Worm (Caenorhabditis elegans): Measurements from ENCODE around the gene sth-1.

sth-1 gene

ce11 chrV:8072047-8072446 is 20.1 kb downstream of the sth-1 start, which contains the start of gene str-144:
TSS of gene str-144 (minus strand) at chrV:8072147.
- TF ChIP-seq lin-15B (tag; optimal IDR thresholded peaks at IDR 0.05) (no peak), jun-1 (tag; optimal IDR thresholded peaks at IDR 0.05) (no peak), daf-12 (tag; optimal IDR thresholded peaks at IDR 0.05) (no peak), ZK546.5 (tag; optimal IDR thresholded peaks at IDR 0.05) (no peak), skn-1 (tag; optimal IDR thresholded peaks at IDR 0.05) (no peak), elt-2 (tag; optimal IDR thresholded peaks at IDR 0.05) (no peak), hmg-11 (tag; optimal IDR thresholded peaks at IDR 0.05) (no peak), tbx-2 (tag; optimal IDR thresholded peaks at IDR 0.05) (no peak), mml-1 (tag; optimal IDR thresholded peaks at IDR 0.05) (no peak), snpc-4 (tag; optimal IDR thresholded peaks at IDR 0.05) (no peak), nhr-43 (tag; optimal IDR thresholded peaks at IDR 0.05; ENCODE audit: poor library complexity, severe bottlenecking) (no peak), ztf-4 (tag; optimal IDR thresholded peaks at IDR 0.05) (no peak), ceh-28 (tag; optimal IDR thresholded peaks at IDR 0.05) (no peak), ztf-11 (tag; optimal IDR thresholded peaks at IDR 0.05) (no peak), zag-1 (tag; optimal IDR thresholded peaks at IDR 0.05) (no peak), nhr-25 (tag; optimal IDR thresholded peaks at IDR 0.05) (no peak)

- TF ChIP-seq nhr-43 (tag; optimal IDR thresholded peaks at IDR 0.05; ENCODE audit: poor library complexity, severe bottlenecking) = peak; percentile 48
- no peak for TF ChIP-seq ama-1 (optimal IDR thresholded peaks at IDR 0.05)
- no peak for TF ChIP-seq unc-62 (GFP tag; optimal IDR thresholded peaks at IDR 0.05)
- TF ChIP-seq fos-1 (tag; optimal IDR thresholded peaks at IDR 0.05) = no peak
- TF ChIP-seq ceh-16 (tag; optimal IDR thresholded peaks at IDR 0.05) = no peak
- TF ChIP-seq fkh-2 (tag; optimal IDR thresholded peaks at IDR 0.05) = no peak
- TF ChIP-seq unc-39 (tag; optimal IDR thresholded peaks at IDR 0.05) = no peak
- no peak for TF ChIP-seq egl-5 (tag; optimal IDR thresholded peaks at IDR 0.05)
- no peak for TF ChIP-seq jun-1 (tag; optimal IDR thresholded peaks at IDR 0.05)
- no peak for TF ChIP-seq nhr-11 (tag; optimal IDR thresholded peaks at IDR 0.05)
- no peak for TF ChIP-seq snpc-4 (tag; optimal IDR thresholded peaks at IDR 0.05)
- TF ChIP-seq nhr-12 (tag; optimal IDR thresholded peaks at IDR 0.05) = no peak
- TF ChIP-seq lin-39 (tag; optimal IDR thresholded peaks at IDR 0.05) = no peak
- TF ChIP-seq skn-1 (tag; optimal IDR thresholded peaks at IDR 0.05) = no peak
- no peak for TF ChIP-seq ceh-9 (tag; optimal IDR thresholded peaks at IDR 0.05)
- TF ChIP-seq nfya-1 (tag; optimal IDR thresholded peaks at IDR 0.05; ENCODE audit: insufficient read depth) = no peak
- no peak for TF ChIP-seq eor-1 (tag; optimal IDR thresholded peaks at IDR 0.05)
- TF ChIP-seq tbx-2 (tag; optimal IDR thresholded peaks at IDR 0.05) = no peak
- no peak for TF ChIP-seq lin-15B (tag; optimal IDR thresholded peaks at IDR 0.05)
- no peak for TF ChIP-seq elt-1 (tag; optimal IDR thresholded peaks at IDR 0.05)
- no peak for TF ChIP-seq ceh-82 (tag; optimal IDR thresholded peaks at IDR 0.05)
- TF ChIP-seq mml-1 (tag; optimal IDR thresholded peaks at IDR 0.05) = no peak
- TF ChIP-seq aly-2 (tag; optimal IDR thresholded peaks at IDR 0.05) = no peak
- TF ChIP-seq ztf-11 (tag; optimal IDR thresholded peaks at IDR 0.05) = no peak
- no peak for TF ChIP-seq nhr-76 (tag; optimal IDR thresholded peaks at IDR 0.05)
- no peak for TF ChIP-seq nhr-237 (tag; optimal IDR thresholded peaks at IDR 0.05)
- no peak for TF ChIP-seq nhr-67 (tag; optimal IDR thresholded peaks at IDR 0.05)
- peak; percentile 26 for TF ChIP-seq nhr-25 (tag; optimal IDR thresholded peaks at IDR 0.05)
- no peak for TF ChIP-seq pqm-1 (tag; optimal IDR thresholded peaks at IDR 0.05)
- peak; percentile 39 for TF ChIP-seq egl-27 (tag; optimal IDR thresholded peaks at IDR 0.05)
- peak; percentile 40 for TF ChIP-seq ceh-28 (tag; optimal IDR thresholded peaks at IDR 0.05)
- TF ChIP-seq pha-4 (tag; optimal IDR thresholded peaks at IDR 0.05) = no peak
- TF ChIP-seq nhr-23 (tag; optimal IDR thresholded peaks at IDR 0.05) = peak; percentile 62
- no peak for TF ChIP-seq nhr-28 (tag; optimal IDR thresholded peaks at IDR 0.05)
- no peak for TF ChIP-seq fkh-10 (GFP tag; optimal IDR thresholded peaks at IDR 0.05)
- no peak for TF ChIP-seq hmg-11 (tag; optimal IDR thresholded peaks at IDR 0.05)
- no peak for TF ChIP-seq ZK546.5 (tag; optimal IDR thresholded peaks at IDR 0.05)
- no peak for TF ChIP-seq R02D3.7 (tag; optimal IDR thresholded peaks at IDR 0.05)
- TF ChIP-seq elt-2 (tag; optimal IDR thresholded peaks at IDR 0.05) = no peak
- no peak for TF ChIP-seq ztf-4 (tag; optimal IDR thresholded peaks at IDR 0.05)
- no peak for TF ChIP-seq lsy-12 (tag; optimal IDR thresholded peaks at IDR 0.05)
- TF ChIP-seq sea-2 (GFP tag; optimal IDR thresholded peaks at IDR 0.05) = no peak
- TF ChIP-seq daf-12 (tag; optimal IDR thresholded peaks at IDR 0.05) = no peak
- no peak for TF ChIP-seq nhr-77 (tag; optimal IDR thresholded peaks at IDR 0.05)
- TF ChIP-seq elt-3 (tag; optimal IDR thresholded peaks at IDR 0.05) = peak; percentile 36 to 82 (median 53)
- no peak for TF ChIP-seq mdl-1 (tag; optimal IDR thresholded peaks at IDR 0.05)
- TF ChIP-seq zag-1 (tag; optimal IDR thresholded peaks at IDR 0.05) = no peak
These were observed 21.2 kb downstream of the sth-1 start for ce11 chrV:8073162-8073561.
